Worm (Caenorhabditis elegans) whole organism, L2 larva: ENCODE data around the gene Y51H4A.1.

Experiments
- F13H6.1 ChIP-seq: sonication (generic microtip); optimal IDR thresholded peaks from 2 replicates; lab custom pipeline; 2016; ENCODE audit warnings: missing genetic modification characterization, missing compliant biosample characterization
- blmp-1 ChIP-seq: sonication (generic microtip); optimal IDR thresholded peaks from 2 replicates; lab custom pipeline; 2017; ENCODE audit warnings: missing genetic modification characterization, mild to moderate bottlenecking, missing compliant biosample characterization, antibody characterized with exemption, moderate library complexity; ENCODE audit not compliant: insufficient read depth
- ceh-82 ChIP-seq: fragments of 150-350 bp; optimal IDR thresholded peaks from 2 replicates; lab custom pipeline; 2014; ENCODE audit warnings: missing biosample characterization, missing genetic modification characterization
- elt-3 ChIP-seq: sonication (generic microtip); optimal IDR thresholded peaks from 2 replicates; lab custom pipeline; 2017; ENCODE audit warnings: missing biosample characterization, missing genetic modification characterization
- lin-13 ChIP-seq: fragments of 150-350 bp; optimal IDR thresholded peaks from 2 replicates; lab custom pipeline; 2014; ENCODE audit warnings: missing biosample characterization, missing genetic modification reagents, missing genetic modification characterization
- lin-39 ChIP-seq: fragments of 150-350 bp; optimal IDR thresholded peaks from 2 replicates; lab custom pipeline; 2014; ENCODE audit warnings: missing biosample characterization, missing genetic modification reagents, missing genetic modification characterization
- mdl-1 ChIP-seq, 2 experiments: fragments of 150-350 bp in 1 of 2; sonication (generic microtip) in 1 of 2; optimal IDR thresholded peaks; 2 replicates each; lab custom pipeline; 2017; ENCODE audit warnings: missing biosample characterization in 2 of 2, missing genetic modification characterization in 2 of 2
- nhr-11 ChIP-seq: fragments of 150-350 bp; optimal IDR thresholded peaks from 2 replicates; lab custom pipeline; 2014; ENCODE audit warnings: missing biosample characterization, missing genetic modification characterization
- nhr-77 ChIP-seq: fragments of 150-350 bp; optimal IDR thresholded peaks from 2 replicates; lab custom pipeline; 2014; ENCODE audit warnings: missing biosample characterization, missing genetic modification characterization
- skn-1 ChIP-seq: sonication (generic microtip); optimal IDR thresholded peaks from 2 replicates; lab custom pipeline; 2017; ENCODE audit warnings: missing biosample characterization, missing genetic modification characterization
- sma-3 ChIP-seq: sonication (generic microtip); optimal IDR thresholded peaks from 2 replicates; lab custom pipeline; 2016; ENCODE audit warnings: missing genetic modification reagents, missing genetic modification characterization, missing compliant biosample characterization

DNA sequence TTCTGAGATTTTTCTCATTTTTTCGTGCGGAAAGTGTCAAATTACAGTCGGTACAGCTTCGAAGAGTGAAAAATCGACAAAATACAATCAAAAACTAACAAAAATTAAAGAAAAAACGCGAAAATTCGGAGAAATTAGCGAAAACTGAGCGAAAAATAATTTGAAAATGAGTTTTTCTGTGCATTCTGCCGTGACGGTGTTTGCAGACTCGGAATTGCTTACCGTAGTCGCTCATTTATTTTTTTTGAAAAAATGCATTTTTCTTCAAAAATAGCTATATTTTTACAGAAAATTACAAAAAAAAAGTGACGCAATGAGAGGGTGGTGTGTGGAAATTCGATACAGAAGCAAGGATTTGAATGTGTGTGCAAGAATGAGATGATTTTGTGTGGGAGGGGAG is 26.0 kb upstream of the Y51H4A.1 start:
- no peak for TF ChIP-seq nhr-11 (tag; lab: Kevin White, UChicago)
- no peak for TF ChIP-seq skn-1
- no peak for TF ChIP-seq lin-13 (GFP tag; lab: Kevin White, UChicago)
- no peak for TF ChIP-seq elt-3 (tag; lab: Kevin White, UChicago)
- TF ChIP-seq sma-3 (GFP tag; lab: Kevin White, UChicago) = no peak
- TF ChIP-seq blmp-1 = no peak
- no peak for TF ChIP-seq ceh-82 (tag; lab: Kevin White, UChicago)
- no peak for TF ChIP-seq lin-39 (tag; lab: Kevin White, UChicago)
- no peak for TF ChIP-seq mdl-1 (tag; optimal IDR thresholded peaks at IDR 0.05; lab: Kevin White, UChicago)
- no peak for TF ChIP-seq nhr-77
- no peak for TF ChIP-seq F13H6.1 (tag; lab: Kevin White, UChicago)
